Worm (Caenorhabditis elegans): ENCODE data around the gene C10G8.2.

C10G8.2 gene

ce11 chrV:5349471-5349870, 35.3 kb downstream of the C10G8.2 start, which contains the start of gene T09D3.3:
Gene T09D3.3 (minus strand): TSS chrV:5349571.
- TF ChIP-seq aha-1 (tag; optimal IDR thresholded peaks at IDR 0.05), result no peak
- no peak for TF ChIP-seq vab-15 (tag; optimal IDR thresholded peaks at IDR 0.05)
- TF ChIP-seq sox-4 (tag; optimal IDR thresholded peaks at IDR 0.05), result no peak
- TF ChIP-seq zip-4 (GFP tag; optimal IDR thresholded peaks at IDR 0.05), result no peak
- no peak for TF ChIP-seq rnt-1 (tag; optimal IDR thresholded peaks at IDR 0.05)
- no peak for TF ChIP-seq mab-9 (GFP tag; IDR thresholded peaks at IDR 0.05)
- no peak for TF ChIP-seq efl-3 (GFP tag; optimal IDR thresholded peaks at IDR 0.05)
- no peak for TF ChIP-seq egl-13 (tag; optimal IDR thresholded peaks at IDR 0.05)
- no peak for TF ChIP-seq jun-1 (tag; optimal IDR thresholded peaks at IDR 0.05)

- TF ChIP-seq snpc-4 (tag; optimal IDR thresholded peaks at IDR 0.05) (no peak), C04F5.9 (tag; optimal IDR thresholded peaks at IDR 0.05) (no peak), dpl-1 (GFP tag; optimal IDR thresholded peaks at IDR 0.05) (no peak), ztf-4 (tag; optimal IDR thresholded peaks at IDR 0.05) (no peak), nhr-28 (tag; optimal IDR thresholded peaks at IDR 0.05) (no peak), efl-1 (optimal IDR thresholded peaks at IDR 0.05) (no peak), efl-1 (GFP tag; optimal IDR thresholded peaks at IDR 0.05 in 1 of 2) (no peak), pqm-1 (tag; optimal IDR thresholded peaks at IDR 0.05) (no peak)
Measured at ce11 chrV:5351483-5351882, 37.3 kb downstream of the C10G8.2 start, which contains the start of gene srd-9. Gene srd-9 (plus strand): TSS chrV:5351783.

ce11 chrV:5358772-5359171, 44.6 kb downstream of the C10G8.2 start, which contains the start of gene nhr-216:
Gene nhr-216 (minus strand): TSS chrV:5358872.
- TF ChIP-seq mdl-1 (tag; optimal IDR thresholded peaks at IDR 0.05) (no peak), dsc-1 (tag; optimal IDR thresholded peaks at IDR 0.05) (no peak), ceh-8 (GFP tag; optimal IDR thresholded peaks at IDR 0.05) (no peak), irx-1 (tag; optimal IDR thresholded peaks at IDR 0.05) (no peak), efl-3 (GFP tag; optimal IDR thresholded peaks at IDR 0.05) (no peak), nhr-19 (GFP tag; conservative IDR thresholded peaks at IDR 0.05) (no peak), alr-1 (tag; optimal IDR thresholded peaks at IDR 0.05; ENCODE audit: borderline replicate concordance) (no peak), C34B4.2 (tag; optimal IDR thresholded peaks at IDR 0.05) (no peak), skn-1 (tag; optimal IDR thresholded peaks at IDR 0.05) (no peak)

ce11 chrV:5362220-5362619, 48.0 kb downstream of the C10G8.2 start:
- TF ChIP-seq aha-1 (tag; optimal IDR thresholded peaks at IDR 0.05) (no peak), lin-35 (GFP tag; optimal IDR thresholded peaks at IDR 0.05) (no peak), dsc-1 (tag; optimal IDR thresholded peaks at IDR 0.05) (peak; percentile 89), hlh-4 (tag; optimal IDR thresholded peaks at IDR 0.05) (no peak), egl-27 (tag; optimal IDR thresholded peaks at IDR 0.05) (no peak), pax-3 (tag; optimal IDR thresholded peaks at IDR 0.05) (peak; percentile 58), nhr-84 (tag; optimal IDR thresholded peaks at IDR 0.05) (no peak), snpc-4 (tag; optimal IDR thresholded peaks at IDR 0.05) (no peak), grh-1 (GFP tag; IDR thresholded peaks at IDR 0.05) (no peak), sox-4 (tag; optimal IDR thresholded peaks at IDR 0.05) (peak; percentile 31), fkh-8 (tag; optimal IDR thresholded peaks at IDR 0.05) (peak; percentile 67), ces-1 (GFP tag; optimal IDR thresholded peaks at IDR 0.05) (no peak)

ce11 chrV:5364863-5365262, 50.7 kb downstream of the C10G8.2 start, which contains the start of gene T09D3.8:
Gene T09D3.8 (plus strand): TSS chrV:5365163.
- TF ChIP-seq ceh-90 (tag; optimal IDR thresholded peaks at IDR 0.05), result no peak
